Worm (Caenorhabditis elegans): Measurements from ENCODE around the gene srg-37.

DNA sequence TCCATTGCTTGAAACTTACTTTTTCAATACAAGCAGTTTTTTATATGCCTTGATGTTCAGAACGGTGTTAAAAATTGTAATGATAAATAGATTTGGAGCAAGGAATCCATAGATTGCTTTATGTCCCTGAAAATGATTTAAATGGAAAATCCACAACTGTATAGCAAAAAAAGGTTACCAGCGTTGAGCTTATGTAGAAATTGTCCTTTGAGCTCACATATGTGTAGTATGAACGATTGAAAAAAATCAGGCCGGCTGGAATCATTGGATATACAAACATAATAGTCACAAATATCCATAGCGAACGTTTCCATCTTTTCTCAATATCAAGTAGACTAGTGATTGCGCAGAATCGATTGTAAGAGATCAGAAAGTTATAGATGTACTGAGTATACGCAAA lies 466 bp downstream of the srg-37 start, which contains the start of gene srg-36:
- TF ChIP-seq ama-1 (optimal IDR thresholded peaks at IDR 0.05) (no peak), unc-3 (GFP tag; conservative IDR thresholded peaks at IDR 0.05) (no peak), unc-3 (tag; optimal IDR thresholded peaks at IDR 0.05) (no peak), sox-2 (GFP tag; IDR thresholded peaks at IDR 0.05) (no peak), tbx-2 (tag; optimal IDR thresholded peaks at IDR 0.05) (no peak), npax-4 (tag; optimal IDR thresholded peaks at IDR 0.05) (no peak), pha-2 (tag; optimal IDR thresholded peaks at IDR 0.05) (no peak), pqm-1 (tag; optimal IDR thresholded peaks at IDR 0.05) (no peak)
